Fruit fly (Drosophila melanogaster): Measurements from ENCODE around the gene Ttc1.

Gene Ttc1

dm6 chr3R:16480995-16481394, 38.2 kb upstream of the Ttc1 start, which contains the start of gene Dhfr (continued):
- TF ChIP-seq CG1792 (GFP tag; optimal IDR thresholded peaks at IDR 0.05) (no peak), CG6791 (GFP tag; IDR thresholded peaks at IDR 0.05; ENCODE audit: partially characterized antibody) (peak; percentile 35; the same call in 1 of the 3 replicates), CG9797 (GFP tag; optimal IDR thresholded peaks at IDR 0.05) (no peak), CG1024 (GFP tag; IDR thresholded peaks at IDR 0.05) (no peak), CG13424 (tag; optimal IDR thresholded peaks at IDR 0.05) (no peak), ro (GFP tag; IDR thresholded peaks at IDR 0.05) (no peak), amos (GFP tag; IDR thresholded peaks at IDR 0.05; ENCODE audit: partially characterized antibody) (no peak), Atf3 (GFP tag; optimal IDR thresholded peaks at IDR 0.05) (no peak), Mrtf (GFP tag; IDR thresholded peaks at IDR 0.05) (no peak), CG33213 (GFP tag; optimal IDR thresholded peaks at IDR 0.05) (no peak), CG10565 (GFP tag; optimal IDR thresholded peaks at IDR 0.05) (no peak), crol (GFP tag; IDR thresholded peaks at IDR 0.05) (no peak), insv (GFP tag; optimal IDR thresholded peaks at IDR 0.05) (no peak), CG11695 (GFP tag; IDR thresholded peaks at IDR 0.05) (no peak), ems (GFP tag; optimal IDR thresholded peaks at IDR 0.05) (no peak), CG1647 (GFP tag; optimal IDR thresholded peaks at IDR 0.05) (no peak), Sry-δ (GFP tag; optimal IDR thresholded peaks at IDR 0.05) (peak; percentile 18), hbn (GFP tag; IDR thresholded peaks at IDR 0.05; ENCODE audit: partially characterized antibody) (peak; percentile 50; the same call in 1 of the 2 replicates), trh (GFP tag; optimal IDR thresholded peaks at IDR 0.05) (no peak), CG13296 (GFP tag; optimal IDR thresholded peaks at IDR 0.05) (no peak), CG18764 (GFP tag; optimal IDR thresholded peaks at IDR 0.05) (no peak), Oaz (GFP tag; IDR thresholded peaks at IDR 0.05) (no peak), unpg (GFP tag; optimal IDR thresholded peaks at IDR 0.05) (no peak), pzg (GFP tag; optimal IDR thresholded peaks at IDR 0.05) (peak; percentile 23)

dm6 chr3R:16477033-16477432, 34.2 kb upstream of the Ttc1 start, which contains the start of gene Gyc89Db:
Gyc89Db (plus strand) TSS chr3R:16477110.
- TF ChIP-seq CG8478 (optimal IDR thresholded peaks at IDR 0.05) (peak; percentile 8), Ets65A (GFP tag) (peak; percentile 68), Med (GFP tag) (peak; percentile 37), Deaf1 (tag; optimal IDR thresholded peaks at IDR 0.05) (peak; percentile 92), inv (GFP tag; IDR thresholded peaks at IDR 0.05; ENCODE audit: partially characterized antibody) (no peak), CG13894 (tag; optimal IDR thresholded peaks at IDR 0.05) (peak; percentile 65), CG15073 (GFP tag; optimal IDR thresholded peaks at IDR 0.05) (no peak)

dm6 chr3R:16476472-16476871, 33.7 kb upstream of the Ttc1 start:
- no peak for TF ChIP-seq CG6654 (GFP tag; optimal IDR thresholded peaks at IDR 0.05)
- TF ChIP-seq seq (GFP tag; IDR thresholded peaks at IDR 0.05) = no peak
- peak; percentile 28 for TF ChIP-seq sug (tag; optimal IDR thresholded peaks at IDR 0.05)
- TF ChIP-seq CG12659 (GFP tag; optimal IDR thresholded peaks at IDR 0.05) = peak; percentile 23
- TF ChIP-seq YL-1 (GFP tag; optimal IDR thresholded peaks at IDR 0.05) = no peak
- TF ChIP-seq Vsx1 (GFP tag; optimal IDR thresholded peaks at IDR 0.05) = no peak
- TF ChIP-seq pros (GFP tag; optimal IDR thresholded peaks at IDR 0.05) = no peak
- no peak for TF ChIP-seq abd-A (tag; optimal IDR thresholded peaks at IDR 0.05)
- TF ChIP-seq zf30C (GFP tag; optimal IDR thresholded peaks at IDR 0.05) = no peak
- no peak for TF ChIP-seq Myb (GFP tag; optimal IDR thresholded peaks at IDR 0.05)
- TF ChIP-seq CG3838 (GFP tag; optimal IDR thresholded peaks at IDR 0.05) = no peak
- peak; percentile 10 for TF ChIP-seq zen (tag; optimal IDR thresholded peaks at IDR 0.05)
- TF ChIP-seq CG10654 (GFP tag; optimal IDR thresholded peaks at IDR 0.05) = no peak
- no peak for TF ChIP-seq maf-S (GFP tag; optimal IDR thresholded peaks at IDR 0.05)
- no peak for TF ChIP-seq gt (GFP tag; IDR thresholded peaks at IDR 0.05)
- no peak for TF ChIP-seq ac (GFP tag; optimal IDR thresholded peaks at IDR 0.05)
- TF ChIP-seq CG8924 (tag; optimal IDR thresholded peaks at IDR 0.05) = peak; percentile 54
- no peak for TF ChIP-seq CG4424 (GFP tag; optimal IDR thresholded peaks at IDR 0.05)
- TF ChIP-seq CG5953 (GFP tag; IDR thresholded peaks at IDR 0.05) = no peak
- no peak for TF ChIP-seq ERR (GFP tag; optimal IDR thresholded peaks at IDR 0.05)
- TF ChIP-seq HmgD (GFP tag; optimal IDR thresholded peaks at IDR 0.05) = no peak

Measured in whole organism, embryonic.